Worm (Caenorhabditis elegans) whole organism, L4 larva: Measurements from ENCODE around the gene clik-1.
A peak's percentile ranks its signal among the peaks of the same experiment; 100 is the strongest.

Experiments
- F10B5.3 ChIP-seq: sonication (generic microtip); optimal IDR thresholded peaks from 2 replicates; lab custom pipeline; 2016; ENCODE audit warnings: mild to moderate bottlenecking, missing genetic modification characterization, missing compliant biosample characterization
- T20F7.1 ChIP-seq: fragments of 200-800 bp; sonication (Bioruptor generic); optimal IDR thresholded peaks from 2 replicates; lab custom pipeline; 2018; ENCODE audit warnings: mild to moderate bottlenecking, missing genetic modification characterization, missing compliant biosample characterization
- T26A8.4 ChIP-seq: fragments of 200-800 bp; sonication (Bioruptor generic); IDR thresholded peaks from 2 replicates; pipeline ENCODE4 v1.3.6; 2022; ENCODE audit warnings: missing genetic modification characterization, missing compliant biosample characterization
- aha-1 ChIP-seq: fragments of 150-350 bp; peaks from one replicate; lab custom pipeline; 2014; ENCODE audit warnings: missing biosample characterization, missing genetic modification characterization
- ceh-20 ChIP-seq: fragments of 200-800 bp; sonication (Bioruptor generic); IDR thresholded peaks from 2 replicates; pipeline ENCODE4 v1.3.6; 2022; ENCODE audit warnings: missing genetic modification reagents, missing genetic modification characterization, missing compliant biosample characterization
- ceh-62 ChIP-seq: sonication (generic microtip); optimal IDR thresholded peaks from 2 replicates; lab custom pipeline; 2017; ENCODE audit warnings: missing biosample characterization, missing genetic modification characterization
- ctbp-1 ChIP-seq: fragments of 200-800 bp; sonication (Bioruptor generic); IDR thresholded peaks from 2 replicates; pipeline ENCODE4 v1.3.6; 2022; ENCODE audit warnings: missing genetic modification reagents, missing genetic modification characterization, missing compliant biosample characterization
- daf-12 ChIP-seq: fragments of 150-350 bp; optimal IDR thresholded peaks from 2 replicates; lab custom pipeline; 2014; ENCODE audit warnings: missing biosample characterization, missing genetic modification reagents, missing genetic modification characterization
- daf-16 ChIP-seq, 3 experiments: sonication (generic microtip); optimal IDR thresholded peaks; 2 replicates each; lab custom pipeline; 2016 to 2017; ENCODE audit warnings: missing genetic modification characterization in 3 of 3, missing genetic modification reagents in 3 of 3, mild to moderate bottlenecking in 2 of 3, missing compliant biosample characterization in 2 of 3, missing biosample characterization in 1 of 3, moderate library complexity in 1 of 3
- dmd-6 ChIP-seq: fragments of 200-800 bp; sonication (Bioruptor generic); IDR thresholded peaks from 2 replicates; pipeline ENCODE4 v1.3.6; 2022; ENCODE audit warnings: missing genetic modification reagents, missing genetic modification characterization, missing compliant biosample characterization
- dmd-8 ChIP-seq: fragments of 200-800 bp; sonication (Bioruptor generic); IDR thresholded peaks from 2 replicates; pipeline ENCODE4 v1.3.6; 2022; ENCODE audit warnings: missing genetic modification characterization, missing compliant biosample characterization
- hlh-11 ChIP-seq: fragments of 200-800 bp; sonication (Bioruptor generic); optimal IDR thresholded peaks from 2 replicates; lab custom pipeline; 2018; ENCODE audit warnings: mild to moderate bottlenecking, missing genetic modification characterization, missing compliant biosample characterization
- jun-1 ChIP-seq: fragments of 150-350 bp; optimal IDR thresholded peaks from 2 replicates; lab custom pipeline; 2014; ENCODE audit warnings: missing biosample characterization, missing genetic modification reagents, missing genetic modification characterization
- lim-7 ChIP-seq: fragments of 200-800 bp; sonication (Bioruptor generic); IDR thresholded peaks from 2 replicates; pipeline ENCODE4 v1.3.6; 2022; ENCODE audit warnings: missing genetic modification characterization, missing compliant biosample characterization
- lin-1 ChIP-seq: fragments of 200-800 bp; sonication (Bioruptor generic); IDR thresholded peaks from 2 replicates; pipeline ENCODE4 v1.3.6; 2022; ENCODE audit warnings: missing genetic modification reagents, missing genetic modification characterization, missing compliant biosample characterization
- lsy-2 ChIP-seq, 2 experiments: fragments of 150-350 bp in 1 of 2; sonication (generic microtip) in 1 of 2; optimal IDR thresholded peaks; 2 replicates each; lab custom pipeline; 2014 to 2017; ENCODE audit warnings: missing biosample characterization in 2 of 2, missing genetic modification characterization in 2 of 2
- mdt-29 ChIP-seq: fragments of 200-800 bp; sonication (Bioruptor generic); IDR thresholded peaks from 2 replicates; pipeline ENCODE4 v1.3.6; 2022; ENCODE audit warnings: missing genetic modification reagents, missing genetic modification characterization, missing compliant biosample characterization
- mxl-3 ChIP-seq: fragments of 200-800 bp; sonication (Bioruptor generic); optimal IDR thresholded peaks from 2 replicates; lab custom pipeline; 2018; ENCODE audit warnings: mild to moderate bottlenecking, missing genetic modification characterization, missing compliant biosample characterization
- nhr-10 ChIP-seq: fragments of 150-350 bp; optimal IDR thresholded peaks from 2 replicates; lab custom pipeline; 2014; ENCODE audit warnings: missing biosample characterization, missing genetic modification characterization
- nhr-102 ChIP-seq: sonication (generic microtip); optimal IDR thresholded peaks from 2 replicates; lab custom pipeline; 2016; ENCODE audit warnings: mild to moderate bottlenecking, missing genetic modification characterization, moderate library complexity, missing compliant biosample characterization
- nhr-11 ChIP-seq: fragments of 150-350 bp; optimal IDR thresholded peaks from 2 replicates; lab custom pipeline; 2014; ENCODE audit warnings: missing biosample characterization, missing genetic modification characterization
- nhr-42 ChIP-seq: fragments of 200-800 bp; sonication (Bioruptor generic); IDR thresholded peaks from 2 replicates; pipeline ENCODE4 v1.3.6; 2022; ENCODE audit warnings: missing genetic modification characterization, missing compliant biosample characterization
- nhr-48 ChIP-seq: sonication (generic microtip); optimal IDR thresholded peaks from 2 replicates; lab custom pipeline; 2016; ENCODE audit warnings: mild to moderate bottlenecking, missing genetic modification characterization, missing compliant biosample characterization
- nhr-6 ChIP-seq: fragments of 150-350 bp; optimal IDR thresholded peaks from 2 replicates; lab custom pipeline; 2014; ENCODE audit warnings: missing biosample characterization, missing genetic modification characterization
- nhr-77 ChIP-seq: fragments of 150-350 bp; optimal IDR thresholded peaks from 2 replicates; lab custom pipeline; 2014; ENCODE audit warnings: missing biosample characterization, missing genetic modification characterization
- rbr-2 ChIP-seq: sonication (generic microtip); optimal IDR thresholded peaks from 2 replicates; lab custom pipeline; 2016; ENCODE audit warnings: missing genotype, missing genetic modification characterization, missing compliant biosample characterization
- set-16 ChIP-seq: fragments of 200-800 bp; sonication (Bioruptor generic); IDR thresholded peaks from 2 replicates; pipeline ENCODE4 v1.3.6; 2022; ENCODE audit warnings: missing genetic modification reagents, missing genetic modification characterization, missing compliant biosample characterization
- skn-1 ChIP-seq: fragments of 150-350 bp; optimal IDR thresholded peaks from 2 replicates; lab custom pipeline; 2014; ENCODE audit warnings: missing biosample characterization, missing genetic modification characterization
- snpc-4 ChIP-seq: fragments of 150-350 bp; optimal IDR thresholded peaks from 2 replicates; lab custom pipeline; 2014; ENCODE audit warnings: missing biosample characterization, missing genetic modification characterization
- spr-1 ChIP-seq: sonication (generic microtip); optimal IDR thresholded peaks from 2 replicates; lab custom pipeline; 2016; ENCODE audit warnings: mild to moderate bottlenecking, missing genetic modification characterization, missing compliant biosample characterization
- unc-130 ChIP-seq: sonication (generic microtip); optimal IDR thresholded peaks from 2 replicates; lab custom pipeline; 2016; ENCODE audit warnings: missing genetic modification reagents, missing genetic modification characterization, missing compliant biosample characterization
- unc-62 ChIP-seq, 3 experiments: fragments of 150-350 bp in 1 of 3; sonication (generic microtip); optimal IDR thresholded peaks in 2 of 3; peaks in 1 of 3; 1 replicate in 1 of 3; 2 replicates in 2 of 3; lab custom pipeline; 2014 to 2017; ENCODE audit warnings: missing biosample characterization in 3 of 3, missing genetic modification characterization in 3 of 3, missing genetic modification reagents in 3 of 3, missing genotype in 1 of 3
- zfp-2 ChIP-seq: sonication (generic microtip); optimal IDR thresholded peaks from 2 replicates; lab custom pipeline; 2016; ENCODE audit warnings: mild to moderate bottlenecking, missing genetic modification characterization, missing compliant biosample characterization
- zfp-3 ChIP-seq: fragments of 200-800 bp; sonication (Bioruptor generic); conservative IDR thresholded peaks from 2 replicates; pipeline ENCODE4 v1.3.6; 2022; ENCODE audit warnings: missing genetic modification reagents, missing genetic modification characterization, missing compliant biosample characterization
- zip-2 ChIP-seq: fragments of 150-350 bp; optimal IDR thresholded peaks from 2 replicates; lab custom pipeline; 2014; ENCODE audit warnings: missing biosample characterization, missing genetic modification characterization
- ztf-11 ChIP-seq: fragments of 150-350 bp; optimal IDR thresholded peaks from 2 replicates; lab custom pipeline; 2014; ENCODE audit warnings: missing biosample characterization, missing genetic modification characterization

Gene clik-1

ce11 chrV:6758017-6758416 is 10.5 kb downstream of the clik-1 start, which contains the start of gene dbl-1:
TSS of gene dbl-1 (plus strand) at chrV:6758135.
- TF ChIP-seq ctbp-1 (no peak), aha-1 (tag; lab: Kevin White, UChicago) (peak; percentile 91), zip-2 (no peak)

- TF ChIP-seq zfp-2 (tag; lab: Kevin White, UChicago) = no peak
- peak in 1 of 2 experiments; percentile 81 for TF ChIP-seq unc-62 (GFP tag; optimal IDR thresholded peaks at IDR 0.05 in 1 of 2; lab: Kevin White, UChicago)
- no peak for TF ChIP-seq unc-62 (tag; optimal IDR thresholded peaks at IDR 0.05; lab: Kevin White, UChicago)
- TF ChIP-seq snpc-4 (tag; lab: Kevin White, UChicago) = no peak
- TF ChIP-seq ceh-20 = 0 out of 2 replicates have a peak, but pooled peaks have one; percentile 27
Measured at ce11 chrV:6753257-6753656, 15.3 kb downstream of the clik-1 start.

ce11 chrV:6751493-6752100 is 16.9 kb downstream of the clik-1 start:
- TF ChIP-seq T20F7.1 (GFP tag; lab: Kevin White, UChicago) (no peak), skn-1 (no peak), hlh-11 (tag; lab: Kevin White, UChicago) (peak; percentile 44), ztf-11 (tag; lab: Kevin White, UChicago) (no peak), lim-7 (GFP tag; lab: Robert Waterston, UW) (no peak), mdt-29 (GFP tag; lab: Robert Waterston, UW) (no peak), ceh-20 (no peak), set-16 (GFP tag; lab: Robert Waterston, UW) (0 out of 2 replicates have a peak, but pooled peaks have one; percentile 11), lin-1 (GFP tag; lab: Robert Waterston, UW) (no peak), spr-1 (no peak), lsy-2 (tag; optimal IDR thresholded peaks at IDR 0.05; lab: Kevin White, UChicago) (peak in 1 of 2 experiments; percentile 6), nhr-11 (peak; percentile 25), aha-1 (tag; lab: Kevin White, UChicago) (peak; percentile 65), jun-1 (tag; lab: Kevin White, UChicago) (no peak), T26A8.4 (GFP tag; lab: Robert Waterston, UW) (no peak), daf-16 (GFP tag; optimal IDR thresholded peaks at IDR 0.05; lab: Kevin White, UChicago) (peak in 1 of 2 experiments; percentile 69), daf-16 (tag; optimal IDR thresholded peaks at IDR 0.05; lab: Kevin White, UChicago) (no peak), mxl-3 (GFP tag; lab: Kevin White, UChicago) (peak; percentile 13), F10B5.3 (tag; lab: Kevin White, UChicago) (no peak)

ce11 chrV:6744774-6745173 is 23.8 kb downstream of the clik-1 start, which contains the start of gene T25F10.3:
TSS of gene T25F10.3 (plus strand) at chrV:6745081.
- TF ChIP-seq zfp-3 (GFP tag; lab: Robert Waterston, UW) (no peak), dmd-6 (GFP tag; lab: Robert Waterston, UW) (no peak), rbr-2 (tag; lab: Kevin White, UChicago) (no peak), skn-1 (no peak), hlh-11 (tag; lab: Kevin White, UChicago) (no peak), nhr-102 (no peak), nhr-42 (GFP tag; lab: Robert Waterston, UW) (no peak), dmd-8 (GFP tag; lab: Robert Waterston, UW) (no peak), nhr-6 (tag; lab: Kevin White, UChicago) (no peak), nhr-10 (no peak), nhr-48 (tag; lab: Kevin White, UChicago) (no peak), unc-130 (GFP tag; lab: Kevin White, UChicago) (no peak), nhr-77 (tag; lab: Kevin White, UChicago) (no peak), spr-1 (no peak), set-16 (GFP tag; lab: Robert Waterston, UW) (no peak), daf-12 (tag; lab: Kevin White, UChicago) (no peak), ceh-62 (tag; lab: Kevin White, UChicago) (no peak), zfp-2 (tag; lab: Kevin White, UChicago) (no peak)
